Worm (Caenorhabditis elegans) whole organism, L1 larva: Measurements from ENCODE around the gene mlh-1.

Experiments used
- dsc-1 ChIP-seq: sonication (generic microtip); optimal IDR thresholded peaks from 2 replicates; lab custom pipeline; 2016; ENCODE audit warnings: mild to moderate bottlenecking, missing genetic modification characterization, missing compliant biosample characterization
- lsy-2 ChIP-seq, 2 experiments: fragments of 150-350 bp; optimal IDR thresholded peaks; 2 replicates each; lab custom pipeline; 2014; ENCODE audit warnings: missing biosample characterization in 2 of 2, missing genetic modification characterization in 2 of 2

- TF ChIP-seq dsc-1 (tag; lab: Kevin White, UChicago) (no peak), lsy-2 (tag; optimal IDR thresholded peaks at IDR 0.05; lab: Kevin White, UChicago) (no peak)
These were observed 18.8 kb downstream of the mlh-1 start, which contains the start of gene T28A8.2 for ce11 chrIII:13495571-13495970.
